Fruit fly (Drosophila melanogaster) whole organism, embryonic: ENCODE results near the gene CG5043.

Experiments used
- Atf-2 ChIP-seq: fragments of 200-800 bp; sonication (Bioruptor generic); optimal IDR thresholded peaks from 2 replicates; lab custom pipeline; 2016; ENCODE audit warnings: missing biosample characterization, missing genetic modification characterization
- B-H2 ChIP-seq: fragments of 200-800 bp; sonication (Bioruptor generic); optimal IDR thresholded peaks from 2 replicates; lab custom pipeline; 2018; ENCODE audit warnings: missing biosample characterization, mild to moderate bottlenecking, missing genetic modification characterization
- CG10366 ChIP-seq: fragments of 200-800 bp; sonication (Bioruptor generic); IDR thresholded peaks from 2 replicates; pipeline ENCODE4 v1.3.6; 2022; ENCODE audit warnings: missing biosample characterization, missing genetic modification characterization
- CG10565 ChIP-seq: fragments of 200-800 bp; sonication (Bioruptor generic); optimal IDR thresholded peaks from 3 replicates; lab custom pipeline; 2016; ENCODE audit warnings: missing biosample characterization, mild to moderate bottlenecking, missing genetic modification characterization
- CG11085 ChIP-seq: fragments of 200-800 bp; sonication (Bioruptor generic); IDR thresholded peaks from 2 replicates; pipeline ENCODE4 v1.3.6; 2022; ENCODE audit warnings: missing biosample characterization, missing genetic modification characterization
- CG11398 ChIP-seq: fragments of 200-800 bp; sonication (Bioruptor generic); optimal IDR thresholded peaks from 2 replicates; lab custom pipeline; 2016; ENCODE audit warnings: missing biosample characterization, missing genetic modification characterization
- CG12155 ChIP-seq: fragments of 200-800 bp; sonication (Bioruptor generic); optimal IDR thresholded peaks from 3 replicates; lab custom pipeline; 2016; ENCODE audit warnings: missing biosample characterization, missing genetic modification characterization
- CG13123 ChIP-seq: fragments of 200-800 bp; sonication (Bioruptor generic); optimal IDR thresholded peaks from 2 replicates; lab custom pipeline; 2016; ENCODE audit warnings: missing biosample characterization, missing genetic modification characterization
- CG13424 ChIP-seq: fragments of 200-800 bp; sonication (Bioruptor generic); optimal IDR thresholded peaks from 2 replicates; lab custom pipeline; 2019; ENCODE audit warnings: missing biosample characterization, mild to moderate bottlenecking, missing genetic modification characterization, moderate library complexity
- CG15269 ChIP-seq: fragments of 200-800 bp; sonication (Bioruptor generic); optimal IDR thresholded peaks from 2 replicates; lab custom pipeline; 2018; ENCODE audit warnings: missing biosample characterization, mild to moderate bottlenecking, missing genetic modification characterization, moderate library complexity
- CG17186 ChIP-seq: fragments of 200-800 bp; sonication (Bioruptor generic); optimal IDR thresholded peaks from 3 replicates; lab custom pipeline; 2017; ENCODE audit warnings: missing biosample characterization, missing genetic modification reagents, missing genetic modification characterization
- CG17361 ChIP-seq: fragments of 200-800 bp; sonication (Bioruptor generic); IDR thresholded peaks from 3 replicates; pipeline ENCODE4 v1.3.6; 2022; ENCODE audit warnings: missing biosample characterization, missing genetic modification characterization
- CG18011 ChIP-seq: fragments of 200-800 bp; sonication (Bioruptor generic); optimal IDR thresholded peaks from 2 replicates; lab custom pipeline; 2017; ENCODE audit warnings: missing biosample characterization, missing genetic modification characterization, mild to moderate bottlenecking, moderate library complexity, missing genotype
- CG18262 ChIP-seq: fragments of 200-800 bp; optimal IDR thresholded peaks from 3 replicates; lab custom pipeline; 2019; ENCODE audit warnings: missing biosample characterization, mild to moderate bottlenecking, missing genetic modification characterization, moderate library complexity
- CG2202 ChIP-seq: fragments of 200-800 bp; sonication (Bioruptor generic); optimal IDR thresholded peaks from 2 replicates; lab custom pipeline; 2018; ENCODE audit warnings: missing biosample characterization, mild to moderate bottlenecking, missing genetic modification characterization
- CG2875 ChIP-seq: fragments of 200-800 bp; sonication (Bioruptor generic); optimal IDR thresholded peaks from 2 replicates; lab custom pipeline; 2017; ENCODE audit warnings: missing biosample characterization, mild to moderate bottlenecking, missing genetic modification characterization, missing genetic modification reagents
- CG31224 ChIP-seq: fragments of 200-800 bp; sonication (Bioruptor generic); IDR thresholded peaks from 2 replicates; pipeline ENCODE4 v1.3.6; 2022; ENCODE audit warnings: missing biosample characterization, missing genetic modification characterization
- CG33213 ChIP-seq: fragments of 200-800 bp; sonication (Bioruptor generic); optimal IDR thresholded peaks from 3 replicates; lab custom pipeline; 2016; ENCODE audit warnings: missing biosample characterization, missing genetic modification characterization
- CG34376 ChIP-seq: fragments of 200-800 bp; sonication (Bioruptor generic); optimal IDR thresholded peaks from 2 replicates; lab custom pipeline; 2018; ENCODE audit warnings: missing biosample characterization, mild to moderate bottlenecking, missing genetic modification characterization
- CG34422 ChIP-seq: fragments of 200-800 bp; sonication (Bioruptor generic); IDR thresholded peaks from 3 replicates; pipeline ENCODE4 v1.3.6; 2022; ENCODE audit warnings: missing biosample characterization, missing genetic modification characterization
- CG42726 ChIP-seq: fragments of 200-800 bp; sonication (Bioruptor generic); IDR thresholded peaks from 2 replicates; pipeline ENCODE4 v1.3.6; 2022; ENCODE audit warnings: missing biosample characterization, missing genetic modification characterization; ENCODE audit not compliant: partially characterized antibody
- CG4730 ChIP-seq: fragments of 200-800 bp; sonication (Bioruptor generic); IDR thresholded peaks from 2 replicates; pipeline ENCODE4 v1.3.6; 2022; ENCODE audit warnings: missing biosample characterization, missing genetic modification characterization
- CG6854 ChIP-seq: fragments of 200-800 bp; sonication (Bioruptor generic); optimal IDR thresholded peaks from 3 replicates; lab custom pipeline; 2017; ENCODE audit warnings: missing biosample characterization, mild to moderate bottlenecking, missing genetic modification characterization
- CG7556 ChIP-seq: fragments of 200-800 bp; sonication (Bioruptor generic); optimal IDR thresholded peaks from 2 replicates; lab custom pipeline; 2017; ENCODE audit warnings: missing biosample characterization, mild to moderate bottlenecking, missing genetic modification characterization
- CG9609 ChIP-seq: fragments of 200-800 bp; sonication (Bioruptor generic); optimal IDR thresholded peaks from 3 replicates; lab custom pipeline; 2016; ENCODE audit warnings: missing biosample characterization, missing genetic modification characterization
- CHES-1-like ChIP-seq: fragments of 200-800 bp; sonication (Bioruptor generic); optimal IDR thresholded peaks from 2 replicates; lab custom pipeline; 2016; ENCODE audit warnings: missing biosample characterization, missing genetic modification characterization
- Dip3 ChIP-seq: fragments of 200-800 bp; sonication (Bioruptor generic); optimal IDR thresholded peaks from 3 replicates; lab custom pipeline; 2016; ENCODE audit warnings: missing biosample characterization, missing genetic modification characterization
- Dref ChIP-seq: fragments of 200-800 bp; sonication (Bioruptor generic); IDR thresholded peaks from 2 replicates; pipeline ENCODE4 v1.3.6; 2022; ENCODE audit warnings: missing biosample characterization, missing genetic modification characterization
- Gug ChIP-seq: fragments of 200-800 bp; sonication (Bioruptor generic); IDR thresholded peaks from 4 replicates; pipeline ENCODE4 v1.3.6; 2022; ENCODE audit warnings: missing biosample characterization, missing genetic modification characterization
- HHEX ChIP-seq: fragments of 200-800 bp; sonication (Bioruptor generic); optimal IDR thresholded peaks from 3 replicates; lab custom pipeline; 2017; ENCODE audit warnings: missing biosample characterization, mild to moderate bottlenecking, missing genetic modification characterization, missing genetic modification reagents
- HmgD ChIP-seq: fragments of 200-800 bp; sonication (Bioruptor generic); optimal IDR thresholded peaks from 3 replicates; lab custom pipeline; 2016; ENCODE audit warnings: missing biosample characterization, missing genetic modification characterization
- Lim3 ChIP-seq: fragments of 200-800 bp; sonication (Bioruptor generic); IDR thresholded peaks from 2 replicates; pipeline ENCODE4 v1.3.6; 2022; ENCODE audit warnings: missing biosample characterization, missing genetic modification characterization
- Mad ChIP-seq: fragments of 200-800 bp; sonication (Bioruptor generic); optimal IDR thresholded peaks from 2 replicates; lab custom pipeline; 2016; ENCODE audit warnings: missing biosample characterization, missing genetic modification characterization
- Med ChIP-seq: fragments of 200-800 bp; sonication (Bioruptor generic); peaks from one replicate; lab custom pipeline; 2016; ENCODE audit warnings: missing biosample characterization, missing genetic modification characterization, mild to moderate bottlenecking, inconsistent platforms, moderate library complexity
- Mrtf ChIP-seq: fragments of 200-800 bp; sonication (Bioruptor generic); IDR thresholded peaks from 3 replicates; pipeline ENCODE4 v1.3.6; 2022; ENCODE audit warnings: missing biosample characterization, missing genetic modification characterization
- Nf-YB ChIP-seq: fragments of 200-800 bp; sonication (Bioruptor generic); optimal IDR thresholded peaks from 3 replicates; lab custom pipeline; 2019; ENCODE audit warnings: missing biosample characterization, mild to moderate bottlenecking, missing genetic modification characterization, moderate library complexity
- NfI ChIP-seq: fragments of 200-800 bp; sonication (Bioruptor generic); optimal IDR thresholded peaks from 3 replicates; lab custom pipeline; 2018; ENCODE audit warnings: missing biosample characterization, mild to moderate bottlenecking, missing genetic modification characterization, moderate library complexity
- Oaz ChIP-seq: fragments of 200-800 bp; sonication (Bioruptor generic); IDR thresholded peaks from 2 replicates; pipeline ENCODE4 v1.3.6; 2022; ENCODE audit warnings: missing biosample characterization, missing genetic modification characterization
- Stat92E ChIP-seq, 3 experiments: fragments of >200 bp in 2 of 3; fragments of 200-800 bp in 1 of 3; sonication (Bioruptor generic) in 1 of 3; optimal IDR thresholded peaks; 2 replicates each; lab custom pipeline; 2017 to 2019; ENCODE audit warnings: missing biosample characterization in 3 of 3, missing genetic modification characterization in 3 of 3, mild to moderate bottlenecking in 1 of 3, moderate library complexity in 1 of 3
- TFAM ChIP-seq: fragments of 200-800 bp; sonication (Bioruptor generic); optimal IDR thresholded peaks from 2 replicates; lab custom pipeline; 2017; ENCODE audit warnings: missing biosample characterization, missing genetic modification characterization, inconsistent platforms
- Usf ChIP-seq: fragments of 200-800 bp; sonication (Bioruptor generic); optimal IDR thresholded peaks from 2 replicates; lab custom pipeline; 2017; ENCODE audit warnings: missing genotype, missing biosample characterization, missing genetic modification characterization
- btn ChIP-seq: fragments of 200-800 bp; sonication (Bioruptor generic); optimal IDR thresholded peaks from 2 replicates; lab custom pipeline; 2016; ENCODE audit warnings: missing biosample characterization, missing genetic modification characterization
- gem ChIP-seq: fragments of 200-800 bp; sonication (Bioruptor generic); optimal IDR thresholded peaks from 2 replicates; lab custom pipeline; 2019; ENCODE audit warnings: missing biosample characterization, mild to moderate bottlenecking, missing genetic modification characterization, moderate library complexity
- mam ChIP-seq: fragments of 200-800 bp; sonication (Bioruptor generic); optimal IDR thresholded peaks from 3 replicates; lab custom pipeline; 2016; ENCODE audit warnings: missing biosample characterization, missing genetic modification characterization
- pita ChIP-seq: fragments of 200-800 bp; sonication (Bioruptor generic); optimal IDR thresholded peaks from 2 replicates; lab custom pipeline; 2017; ENCODE audit warnings: missing biosample characterization, mild to moderate bottlenecking, missing genetic modification characterization
- psq ChIP-seq: fragments of 200-800 bp; sonication (Bioruptor generic); optimal IDR thresholded peaks from 2 replicates; lab custom pipeline; 2017; ENCODE audit warnings: missing biosample characterization, missing genetic modification characterization
- pzg ChIP-seq: fragments of 200-800 bp; sonication (Bioruptor generic); optimal IDR thresholded peaks from 3 replicates; lab custom pipeline; 2018; ENCODE audit warnings: missing biosample characterization, mild to moderate bottlenecking, missing genetic modification characterization, moderate library complexity
- twi ChIP-seq: fragments of 200-800 bp; optimal IDR thresholded peaks from 2 replicates; lab custom pipeline; 2019; ENCODE audit warnings: missing biosample characterization, mild to moderate bottlenecking, missing genetic modification characterization, moderate library complexity
- usp ChIP-seq: fragments of >200 bp; optimal IDR thresholded peaks from 2 replicates; lab custom pipeline; 2017; ENCODE audit warnings: missing biosample characterization, missing genetic modification characterization
- zen2 ChIP-seq: fragments of 200-800 bp; sonication (Bioruptor generic); IDR thresholded peaks from 3 replicates; pipeline ENCODE4 v1.3.6; 2022; ENCODE audit warnings: missing biosample characterization, missing genetic modification characterization; ENCODE audit not compliant: partially characterized antibody

CG5043 gene

dm6 chr2L:17480943-17481580 lies 47.4 kb downstream of the CG5043 start, which contains the start of the genes fws and Lamtor3 (continued):
- peak; percentile 92 for TF ChIP-seq twi (tag; lab: Kevin White, UChicago)
- TF ChIP-seq CG4730 (GFP tag; lab: Robert Waterston, UW) = peak; percentile 99
- TF ChIP-seq Lim3 (GFP tag; lab: Robert Waterston, UW) = peak; percentile 97
- TF ChIP-seq CG2202 = peak; percentile 98
- peak; percentile 96 for TF ChIP-seq Mad (GFP tag; lab: Kevin White, UChicago)
- TF ChIP-seq B-H2 (GFP tag; lab: Kevin White, UChicago) = peak; percentile 46
- TF ChIP-seq CG11085 (GFP tag; lab: Robert Waterston, UW) = peak; percentile 99
- peak; percentile 98 for TF ChIP-seq CG17361 (GFP tag; lab: Robert Waterston, UW)
- peak; percentile 98 for TF ChIP-seq HHEX (GFP tag; lab: Kevin White, UChicago)
- peak; percentile 92 for TF ChIP-seq Dip3
- peak; percentile 99 for TF ChIP-seq Gug
- no peak for TF ChIP-seq pita (GFP tag; lab: Kevin White, UChicago)
- TF ChIP-seq Atf-2 = peak; percentile 68
- TF ChIP-seq psq = peak; percentile 95
- TF ChIP-seq CG31224 = peak; percentile 97
- TF ChIP-seq HmgD (GFP tag; lab: Kevin White, UChicago) = no peak
- peak in 1 of 3 experiments; percentile 49 for TF ChIP-seq Stat92E (GFP tag; optimal IDR thresholded peaks at IDR 0.05; lab: Kevin White, UChicago)
- TF ChIP-seq CG18262 = peak; percentile 98
- TF ChIP-seq CG10366 (GFP tag; lab: Robert Waterston, UW) = peak; percentile 99
- peak; percentile 98 for TF ChIP-seq CG15269 (tag; lab: Kevin White, UChicago)
- TF ChIP-seq CG42726 (GFP tag; lab: Robert Waterston, UW) = 0 out of 2 replicates have a peak, but pooled peaks have one; percentile 28
- TF ChIP-seq Nf-YB (GFP tag; lab: Kevin White, UChicago) = peak; percentile 86
- peak; percentile 74 for TF ChIP-seq CG10565 (GFP tag; lab: Kevin White, UChicago)
- TF ChIP-seq gem = peak; percentile 100
- peak; percentile 98 for TF ChIP-seq CG2875 (GFP tag; lab: Kevin White, UChicago)
- no peak; the same call in 2 of the 3 replicates for TF ChIP-seq zen2 (GFP tag; lab: Robert Waterston, UW)
- TF ChIP-seq Dref (GFP tag; lab: Robert Waterston, UW) = peak; percentile 74
- TF ChIP-seq CG7556 (GFP tag; lab: Kevin White, UChicago) = peak; percentile 97
- peak; percentile 41 for TF ChIP-seq pzg (GFP tag; lab: Kevin White, UChicago)
- TF ChIP-seq CG12155 (GFP tag; lab: Kevin White, UChicago) = peak; percentile 96
- TF ChIP-seq Med (GFP tag; lab: Kevin White, UChicago) = peak; percentile 98
- TF ChIP-seq Oaz (GFP tag; lab: Robert Waterston, UW) = peak; percentile 98
- TF ChIP-seq CG6854 = peak; percentile 93
- peak; percentile 91 for TF ChIP-seq CG17186 (GFP tag; lab: Kevin White, UChicago)
- TF ChIP-seq CG34376 (GFP tag; lab: Kevin White, UChicago) = peak; percentile 79
- TF ChIP-seq CG13424 = peak; percentile 97
- TF ChIP-seq CHES-1-like = peak; percentile 84
- TF ChIP-seq mam = peak; percentile 87
- peak; percentile 93 for TF ChIP-seq CG18011 (GFP tag; lab: Kevin White, UChicago)
- no peak for TF ChIP-seq usp (GFP tag; lab: Kevin White, UChicago)
- TF ChIP-seq CG34422 (GFP tag; lab: Robert Waterston, UW) = peak; percentile 100
- TF ChIP-seq CG11398 (GFP tag; lab: Kevin White, UChicago) = peak; percentile 74
- TF ChIP-seq Mrtf = peak; percentile 99
- TF ChIP-seq btn (GFP tag; lab: Kevin White, UChicago) = peak; percentile 30
- TF ChIP-seq CG13123 (GFP tag; lab: Kevin White, UChicago) = peak; percentile 88
- TF ChIP-seq NfI (GFP tag; lab: Kevin White, UChicago) = peak; percentile 99
- TF ChIP-seq CG9609 (GFP tag; lab: Kevin White, UChicago) = peak; percentile 90
- peak; percentile 72 for TF ChIP-seq CG33213 (GFP tag; lab: Kevin White, UChicago)
- TF ChIP-seq Usf (GFP tag; lab: Kevin White, UChicago) = peak; percentile 97
- TF ChIP-seq TFAM (GFP tag; lab: Kevin White, UChicago) = peak; percentile 70
